Fruit fly (Drosophila melanogaster): ENCODE data around the gene Vps60.

DNA sequence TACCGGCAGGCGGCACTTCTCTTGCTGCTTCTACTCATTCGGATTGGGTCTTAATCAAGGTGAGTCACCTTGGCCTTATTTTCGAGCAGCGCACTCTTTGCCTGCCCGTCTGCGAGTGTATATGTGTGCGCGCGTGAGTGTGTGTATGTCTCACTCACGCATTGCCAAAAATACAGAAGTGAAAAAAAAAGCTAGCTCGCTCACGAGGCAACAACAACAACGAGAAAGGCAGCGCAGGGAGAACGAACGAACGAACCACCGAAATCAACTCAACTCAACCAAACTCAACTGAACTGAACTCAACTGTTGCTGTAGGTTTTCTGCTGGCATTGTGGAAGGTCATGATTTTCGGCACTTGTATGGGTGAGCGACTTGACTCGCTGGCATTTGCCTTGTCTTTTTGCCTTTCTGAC lies 7.4 kb downstream of the Vps60 start:
- no peak for TF ChIP-seq CG3032 (tag; optimal IDR thresholded peaks at IDR 0.05)
- TF ChIP-seq Sox102F (GFP tag; optimal IDR thresholded peaks at IDR 0.05): no peak
- no peak for TF ChIP-seq salr (GFP tag; optimal IDR thresholded peaks at IDR 0.05)
- TF ChIP-seq lz (GFP tag; optimal IDR thresholded peaks at IDR 0.05): no peak
- no peak; the same call in 2 of the 3 replicates for TF ChIP-seq CG6163 (GFP tag; IDR thresholded peaks at IDR 0.05)
- no peak for TF ChIP-seq OdsH (GFP tag; optimal IDR thresholded peaks at IDR 0.05)
- TF ChIP-seq CG1621 (tag; optimal IDR thresholded peaks at IDR 0.05): no peak
- TF ChIP-seq dsx (GFP tag; optimal IDR thresholded peaks at IDR 0.05; ENCODE audit: poor library complexity, severe bottlenecking): no peak
- no peak for TF ChIP-seq spab (GFP tag; optimal IDR thresholded peaks at IDR 0.05)
- no peak for TF ChIP-seq CG3919 (GFP tag; optimal IDR thresholded peaks at IDR 0.05)
